Worm (Caenorhabditis elegans): ENCODE data around the gene lgc-7.

lgc-7 gene

ce11 chrIV:14706302-14706701 lies 3.1 kb upstream of the lgc-7 start, which contains the start of gene Y57G11C.41:
Gene Y57G11C.41, minus strand, starts transcription at chrIV:14706402.
- TF ChIP-seq tbx-11 (GFP tag; IDR thresholded peaks at IDR 0.05), result no peak
- TF ChIP-seq ama-1 (optimal IDR thresholded peaks at IDR 0.05), result no peak
- TF ChIP-seq pes-1 (GFP tag; IDR thresholded peaks at IDR 0.05), result no peak
- no peak for TF ChIP-seq sea-1 (GFP tag; conservative IDR thresholded peaks at IDR 0.05)
- no peak for TF ChIP-seq ceh-36 (tag; optimal IDR thresholded peaks at IDR 0.05)
- no peak for TF ChIP-seq hnd-1 (tag; optimal IDR thresholded peaks at IDR 0.05)
- no peak for TF ChIP-seq hmbx-1 (tag; optimal IDR thresholded peaks at IDR 0.05)
- no peak for TF ChIP-seq flt-1 (GFP tag; IDR thresholded peaks at IDR 0.05)
- no peak for TF ChIP-seq aly-1 (tag; optimal IDR thresholded peaks at IDR 0.05)
- no peak for TF ChIP-seq B0310.2 (tag; optimal IDR thresholded peaks at IDR 0.05)
- no peak for TF ChIP-seq scrt-1 (GFP tag; IDR thresholded peaks at IDR 0.05)
- TF ChIP-seq ceh-13 (GFP tag; optimal IDR thresholded peaks at IDR 0.05), result no peak
- no peak for TF ChIP-seq tra-4 (tag; optimal IDR thresholded peaks at IDR 0.05)
- TF ChIP-seq tbx-37 (GFP tag; conservative IDR thresholded peaks at IDR 0.05), result no peak
- TF ChIP-seq F13C5.2 (tag; optimal IDR thresholded peaks at IDR 0.05), result no peak

- TF ChIP-seq scrt-1 (GFP tag; IDR thresholded peaks at IDR 0.05) (no peak), tra-4 (tag; optimal IDR thresholded peaks at IDR 0.05) (no peak), hnd-1 (tag; optimal IDR thresholded peaks at IDR 0.05) (no peak), aly-1 (tag; optimal IDR thresholded peaks at IDR 0.05) (no peak), tbx-37 (GFP tag; conservative IDR thresholded peaks at IDR 0.05) (no peak), F13C5.2 (tag; optimal IDR thresholded peaks at IDR 0.05) (no peak), flt-1 (GFP tag; IDR thresholded peaks at IDR 0.05) (no peak), hmbx-1 (tag; optimal IDR thresholded peaks at IDR 0.05) (no peak), ets-7 (tag; optimal IDR thresholded peaks at IDR 0.05) (no peak), ama-1 (optimal IDR thresholded peaks at IDR 0.05) (no peak)
These were observed 6.1 kb downstream of the lgc-7 start, which contains the start of gene lgc-8 for ce11 chrIV:14715500-14715899. Gene lgc-8, plus strand, starts transcription at chrIV:14715800.

- TF ChIP-seq ceh-36 (tag; optimal IDR thresholded peaks at IDR 0.05) (no peak), ets-7 (tag; optimal IDR thresholded peaks at IDR 0.05) (no peak), F13C5.2 (tag; optimal IDR thresholded peaks at IDR 0.05) (no peak), pes-1 (GFP tag; IDR thresholded peaks at IDR 0.05) (no peak), aly-1 (tag; optimal IDR thresholded peaks at IDR 0.05) (no peak)
These were observed 18.8 kb downstream of the lgc-7 start, which contains the start of gene Y57G11C.42 for ce11 chrIV:14728225-14728624. Gene Y57G11C.42, plus strand, starts transcription at chrIV:14728525.

ce11 chrIV:14729272-14729671 lies 19.9 kb downstream of the lgc-7 start:
- no peak for TF ChIP-seq flt-1 (GFP tag; IDR thresholded peaks at IDR 0.05)
- no peak for TF ChIP-seq hmbx-1 (tag; optimal IDR thresholded peaks at IDR 0.05)

ce11 chrIV:14741926-14742325 lies 32.5 kb downstream of the lgc-7 start:
- no peak for TF ChIP-seq F13C5.2 (tag; optimal IDR thresholded peaks at IDR 0.05)
- TF ChIP-seq ceh-13 (GFP tag; optimal IDR thresholded peaks at IDR 0.05), result no peak
- no peak for TF ChIP-seq aly-1 (tag; optimal IDR thresholded peaks at IDR 0.05)
- no peak for TF ChIP-seq scrt-1 (GFP tag; IDR thresholded peaks at IDR 0.05)
- no peak for TF ChIP-seq ceh-36 (tag; optimal IDR thresholded peaks at IDR 0.05)
- TF ChIP-seq hmbx-1 (tag; optimal IDR thresholded peaks at IDR 0.05), result no peak
- TF ChIP-seq tbx-37 (GFP tag; conservative IDR thresholded peaks at IDR 0.05), result no peak
- TF ChIP-seq pes-1 (GFP tag; IDR thresholded peaks at IDR 0.05), result no peak
- no peak for TF ChIP-seq tra-4 (tag; optimal IDR thresholded peaks at IDR 0.05)
- TF ChIP-seq hnd-1 (tag; optimal IDR thresholded peaks at IDR 0.05), result no peak

- TF ChIP-seq tbx-11 (GFP tag; IDR thresholded peaks at IDR 0.05) (no peak), ama-1 (optimal IDR thresholded peaks at IDR 0.05) (no peak), sea-1 (GFP tag; conservative IDR thresholded peaks at IDR 0.05) (no peak), B0310.2 (tag; optimal IDR thresholded peaks at IDR 0.05) (no peak), tra-4 (tag; optimal IDR thresholded peaks at IDR 0.05) (no peak), aly-1 (tag; optimal IDR thresholded peaks at IDR 0.05) (no peak), hnd-1 (tag; optimal IDR thresholded peaks at IDR 0.05) (no peak), hmbx-1 (tag; optimal IDR thresholded peaks at IDR 0.05) (no peak), hmg-4 (GFP tag; optimal IDR thresholded peaks at IDR 0.05) (no peak), ceh-36 (tag; optimal IDR thresholded peaks at IDR 0.05) (no peak), flt-1 (GFP tag; IDR thresholded peaks at IDR 0.05) (no peak), tbx-37 (GFP tag; conservative IDR thresholded peaks at IDR 0.05) (no peak), scrt-1 (GFP tag; IDR thresholded peaks at IDR 0.05) (no peak), pes-1 (GFP tag; IDR thresholded peaks at IDR 0.05) (no peak), ets-7 (tag; optimal IDR thresholded peaks at IDR 0.05) (no peak), F13C5.2 (tag; optimal IDR thresholded peaks at IDR 0.05) (no peak), ceh-13 (GFP tag; optimal IDR thresholded peaks at IDR 0.05) (no peak)
These were observed 45.5 kb downstream of the lgc-7 start, which contains the start of gene Y57G11C.499 for ce11 chrIV:14754912-14755311. Gene Y57G11C.499, minus strand, starts transcription at chrIV:14754934.

ce11 chrIV:14757786-14758185 lies 48.4 kb downstream of the lgc-7 start:
- TF ChIP-seq ama-1 (optimal IDR thresholded peaks at IDR 0.05), result no peak
- TF ChIP-seq pes-1 (GFP tag; IDR thresholded peaks at IDR 0.05), result no peak
- no peak for TF ChIP-seq aly-1 (tag; optimal IDR thresholded peaks at IDR 0.05)
- no peak for TF ChIP-seq tbx-11 (GFP tag; IDR thresholded peaks at IDR 0.05)
- no peak for TF ChIP-seq hmbx-1 (tag; optimal IDR thresholded peaks at IDR 0.05)
- TF ChIP-seq hmg-4 (GFP tag; optimal IDR thresholded peaks at IDR 0.05), result no peak
- TF ChIP-seq ets-7 (tag; optimal IDR thresholded peaks at IDR 0.05), result no peak
- no peak for TF ChIP-seq B0310.2 (tag; optimal IDR thresholded peaks at IDR 0.05)
- no peak for TF ChIP-seq tra-4 (tag; optimal IDR thresholded peaks at IDR 0.05)
- TF ChIP-seq hnd-1 (tag; optimal IDR thresholded peaks at IDR 0.05), result no peak
- no peak for TF ChIP-seq ceh-36 (tag; optimal IDR thresholded peaks at IDR 0.05)
- TF ChIP-seq flt-1 (GFP tag; IDR thresholded peaks at IDR 0.05), result no peak
- TF ChIP-seq tbx-37 (GFP tag; conservative IDR thresholded peaks at IDR 0.05), result no peak
- TF ChIP-seq ceh-13 (GFP tag; optimal IDR thresholded peaks at IDR 0.05), result no peak
- TF ChIP-seq F13C5.2 (tag; optimal IDR thresholded peaks at IDR 0.05), result no peak
- no peak for TF ChIP-seq sea-1 (GFP tag; conservative IDR thresholded peaks at IDR 0.05)

ce11 chrIV:14759662-14760061 lies 50.3 kb downstream of the lgc-7 start:
- TF ChIP-seq hnd-1 (tag; optimal IDR thresholded peaks at IDR 0.05) (no peak), ceh-13 (GFP tag; optimal IDR thresholded peaks at IDR 0.05) (no peak), scrt-1 (GFP tag; IDR thresholded peaks at IDR 0.05) (no peak), sea-1 (GFP tag; conservative IDR thresholded peaks at IDR 0.05) (no peak), ceh-36 (tag; optimal IDR thresholded peaks at IDR 0.05) (no peak), tbx-11 (GFP tag; IDR thresholded peaks at IDR 0.05) (no peak), flt-1 (GFP tag; IDR thresholded peaks at IDR 0.05) (no peak), pes-1 (GFP tag; IDR thresholded peaks at IDR 0.05) (no peak), tbx-37 (GFP tag; conservative IDR thresholded peaks at IDR 0.05) (no peak), ama-1 (optimal IDR thresholded peaks at IDR 0.05) (no peak), ets-7 (tag; optimal IDR thresholded peaks at IDR 0.05) (no peak)

Measured in whole organism, early embryonic.